Fruit fly (Drosophila melanogaster) whole organism: ENCODE data around the gene Naxd.

Source experiments
- CG8478 ChIP-seq: fragments of >200 bp; optimal IDR thresholded peaks from 2 replicates; lab custom pipeline; 2018; ENCODE audit warnings: inconsistent platforms
- Dll ChIP-seq: fragments of >200 bp; optimal IDR thresholded peaks from 2 replicates; lab custom pipeline; 2017
- EcR ChIP-seq, 2 experiments: fragments of >200 bp; optimal IDR thresholded peaks; 2 replicates each; lab custom pipeline; 2017; ENCODE audit warnings: missing biosample characterization in 2 of 2, missing genetic modification characterization in 2 of 2, missing genetic modification reagents in 2 of 2
- pan ChIP-seq: fragments of >200 bp; optimal IDR thresholded peaks from 2 replicates; lab custom pipeline; 2017
- psq ChIP-seq: fragments of >200 bp; optimal IDR thresholded peaks from 2 replicates; lab custom pipeline; 2017
- usp ChIP-seq: fragments of >200 bp; optimal IDR thresholded peaks from 2 replicates; lab custom pipeline; 2017; ENCODE audit warnings: missing biosample characterization, missing genetic modification characterization, mixed read lengths

Gene Naxd

dm6 chr3L:19055064-19055463 is 42.4 kb downstream of the Naxd start:
- TF ChIP-seq psq (no peak), pan (lab: Kevin White, UChicago) (no peak), Dll (no peak)

- TF ChIP-seq EcR (GFP tag; optimal IDR thresholded peaks at IDR 0.05; lab: Kevin White, UChicago), result no peak
- TF ChIP-seq psq, result no peak
- no peak for TF ChIP-seq usp
- no peak for TF ChIP-seq pan (lab: Kevin White, UChicago)
- no peak for TF ChIP-seq CG8478 (lab: Kevin White, UChicago)
- no peak for TF ChIP-seq Dll
Measured at dm6 chr3L:19054266-19054665, 43.2 kb downstream of the Naxd start.

dm6 chr3L:19053339-19053818 is 44.1 kb downstream of the Naxd start, which contains the start of gene CG43407:
Gene CG43407 (minus strand): TSS chr3L:19053389.
- TF ChIP-seq Dll (no peak), EcR (GFP tag; optimal IDR thresholded peaks at IDR 0.05; lab: Kevin White, UChicago) (no peak), usp (no peak), psq (no peak), pan (lab: Kevin White, UChicago) (no peak), CG8478 (lab: Kevin White, UChicago) (no peak)

dm6 chr3L:19051926-19052325 is 45.6 kb downstream of the Naxd start, which contains the start of gene Acp76A:
Gene Acp76A (minus strand): TSS chr3L:19052026.
- TF ChIP-seq EcR (GFP tag; optimal IDR thresholded peaks at IDR 0.05; lab: Kevin White, UChicago) (no peak), CG8478 (lab: Kevin White, UChicago) (no peak), psq (no peak), pan (lab: Kevin White, UChicago) (no peak), usp (no peak), Dll (no peak)

dm6 chr3L:19049669-19050510 is 47.6 kb downstream of the Naxd start:
- TF ChIP-seq CG8478 (lab: Kevin White, UChicago), result no peak
- no peak for TF ChIP-seq EcR (GFP tag; optimal IDR thresholded peaks at IDR 0.05; lab: Kevin White, UChicago)
- no peak for TF ChIP-seq Dll
- TF ChIP-seq pan (lab: Kevin White, UChicago), result no peak
- no peak for TF ChIP-seq psq
- no peak for TF ChIP-seq usp

dm6 chr3L:19048761-19049160 is 48.7 kb downstream of the Naxd start:
- no peak for TF ChIP-seq Dll
- TF ChIP-seq EcR (GFP tag; optimal IDR thresholded peaks at IDR 0.05; lab: Kevin White, UChicago), result no peak
- no peak for TF ChIP-seq CG8478 (lab: Kevin White, UChicago)
- no peak for TF ChIP-seq psq
- no peak for TF ChIP-seq pan (lab: Kevin White, UChicago)
- no peak for TF ChIP-seq usp

- TF ChIP-seq usp (no peak), psq (no peak), Dll (no peak), CG8478 (lab: Kevin White, UChicago) (no peak), pan (lab: Kevin White, UChicago) (no peak), EcR (GFP tag; optimal IDR thresholded peaks at IDR 0.05; lab: Kevin White, UChicago) (no peak)
Measured at dm6 chr3L:19048257-19048656, 49.3 kb downstream of the Naxd start.
